Fruit fly (Drosophila melanogaster): ENCODE data around the gene CG14903.

Gene CG14903

dm6 chr3R:16533749-16534304 lies 39.7 kb downstream of the CG14903 start:
- TF ChIP-seq Dif (GFP tag; optimal IDR thresholded peaks at IDR 0.05; ENCODE audit: partially characterized antibody) (no peak), dmrt93B (GFP tag; optimal IDR thresholded peaks at IDR 0.05) (no peak), ey (GFP tag; optimal IDR thresholded peaks at IDR 0.05) (no peak), Mio (GFP tag; optimal IDR thresholded peaks at IDR 0.05) (no peak), lola (GFP tag; optimal IDR thresholded peaks at IDR 0.05) (no peak), tai (GFP tag; optimal IDR thresholded peaks at IDR 0.05) (no peak), brk (GFP tag; optimal IDR thresholded peaks at IDR 0.05) (no peak), pan (optimal IDR thresholded peaks at IDR 0.05) (no peak), jim (GFP tag; optimal IDR thresholded peaks at IDR 0.05) (no peak), dsf (GFP tag; optimal IDR thresholded peaks at IDR 0.05; ENCODE audit: borderline replicate concordance) (no peak), HLH106 (tag; optimal IDR thresholded peaks at IDR 0.05) (no peak), sv (GFP tag; optimal IDR thresholded peaks at IDR 0.05) (no peak), Vsx2 (GFP tag; optimal IDR thresholded peaks at IDR 0.05; ENCODE audit: partially characterized antibody) (no peak), dl (GFP tag; optimal IDR thresholded peaks at IDR 0.05; ENCODE audit: insufficient read depth in 1 of 2, partially characterized antibody in 2 of 2) (no peak), GATAd (GFP tag; optimal IDR thresholded peaks at IDR 0.05) (no peak), Abd-B (GFP tag; optimal IDR thresholded peaks at IDR 0.05) (no peak), CrebA (GFP tag; optimal IDR thresholded peaks at IDR 0.05; ENCODE audit: borderline replicate concordance) (no peak), Sp1 (GFP tag; optimal IDR thresholded peaks at IDR 0.05) (no peak)

dm6 chr3R:16530424-16530823 lies 43.1 kb downstream of the CG14903 start:
- TF ChIP-seq woc (GFP tag; optimal IDR thresholded peaks at IDR 0.05) = no peak
- no peak for TF ChIP-seq HLH106 (tag; optimal IDR thresholded peaks at IDR 0.05)
- TF ChIP-seq br (GFP tag; optimal IDR thresholded peaks at IDR 0.05) = no peak
- TF ChIP-seq CG9705 (GFP tag; optimal IDR thresholded peaks at IDR 0.05) = no peak
- TF ChIP-seq dmrt93B (GFP tag; optimal IDR thresholded peaks at IDR 0.05) = no peak
- no peak for TF ChIP-seq jim (GFP tag; optimal IDR thresholded peaks at IDR 0.05)
- no peak for TF ChIP-seq brk (GFP tag; optimal IDR thresholded peaks at IDR 0.05)
- no peak for TF ChIP-seq ey (GFP tag; optimal IDR thresholded peaks at IDR 0.05)
- no peak for TF ChIP-seq OdsH (GFP tag; optimal IDR thresholded peaks at IDR 0.05)
- TF ChIP-seq Myc (optimal IDR thresholded peaks at IDR 0.05) = no peak
- no peak for TF ChIP-seq psq (GFP tag; optimal IDR thresholded peaks at IDR 0.05)
- no peak for TF ChIP-seq foxo (GFP tag; optimal IDR thresholded peaks at IDR 0.05)
- no peak for TF ChIP-seq GATAd (GFP tag; optimal IDR thresholded peaks at IDR 0.05)
- no peak for TF ChIP-seq Dif (GFP tag; optimal IDR thresholded peaks at IDR 0.05; ENCODE audit: partially characterized antibody)
- TF ChIP-seq Hr78 (GFP tag; optimal IDR thresholded peaks at IDR 0.05) = no peak
- TF ChIP-seq CG32264 (GFP tag; optimal IDR thresholded peaks at IDR 0.05) = no peak
- TF ChIP-seq fru (GFP tag; optimal IDR thresholded peaks at IDR 0.05) = no peak
- TF ChIP-seq rgr (GFP tag; optimal IDR thresholded peaks at IDR 0.05) = no peak
- TF ChIP-seq h (GFP tag; optimal IDR thresholded peaks at IDR 0.05) = no peak
- TF ChIP-seq Dfd (GFP tag; optimal IDR thresholded peaks at IDR 0.05) = no peak

DNA sequence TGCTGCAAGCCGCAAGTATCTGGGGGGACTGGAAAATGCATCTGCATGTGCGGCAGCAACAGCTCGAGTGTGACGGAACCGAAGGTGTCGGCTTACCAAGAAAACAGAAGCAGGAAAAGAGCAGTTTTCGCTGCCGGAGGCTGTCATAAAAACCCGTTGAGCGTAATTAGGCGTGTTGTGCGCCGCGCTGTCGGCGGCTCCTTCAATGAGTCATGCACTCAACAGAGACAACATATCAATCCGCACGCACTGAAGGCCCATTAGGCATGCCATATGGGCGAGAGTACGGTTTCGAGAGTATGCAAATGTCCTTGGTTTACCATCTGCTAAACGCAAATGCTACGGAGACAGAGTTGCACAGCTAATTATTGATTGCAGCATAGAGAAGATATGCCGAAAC lies 45.1 kb downstream of the CG14903 start:
- TF ChIP-seq h (GFP tag; optimal IDR thresholded peaks at IDR 0.05) (no peak), sage (GFP tag; optimal IDR thresholded peaks at IDR 0.05) (no peak), rgr (GFP tag; optimal IDR thresholded peaks at IDR 0.05) (no peak), CG9705 (GFP tag; optimal IDR thresholded peaks at IDR 0.05) (no peak), Dfd (GFP tag; optimal IDR thresholded peaks at IDR 0.05) (no peak), Jra (GFP tag; optimal IDR thresholded peaks at IDR 0.05) (no peak), pan (optimal IDR thresholded peaks at IDR 0.05) (no peak), GATAd (GFP tag; optimal IDR thresholded peaks at IDR 0.05) (no peak), brk (GFP tag; optimal IDR thresholded peaks at IDR 0.05) (no peak)

DNA sequence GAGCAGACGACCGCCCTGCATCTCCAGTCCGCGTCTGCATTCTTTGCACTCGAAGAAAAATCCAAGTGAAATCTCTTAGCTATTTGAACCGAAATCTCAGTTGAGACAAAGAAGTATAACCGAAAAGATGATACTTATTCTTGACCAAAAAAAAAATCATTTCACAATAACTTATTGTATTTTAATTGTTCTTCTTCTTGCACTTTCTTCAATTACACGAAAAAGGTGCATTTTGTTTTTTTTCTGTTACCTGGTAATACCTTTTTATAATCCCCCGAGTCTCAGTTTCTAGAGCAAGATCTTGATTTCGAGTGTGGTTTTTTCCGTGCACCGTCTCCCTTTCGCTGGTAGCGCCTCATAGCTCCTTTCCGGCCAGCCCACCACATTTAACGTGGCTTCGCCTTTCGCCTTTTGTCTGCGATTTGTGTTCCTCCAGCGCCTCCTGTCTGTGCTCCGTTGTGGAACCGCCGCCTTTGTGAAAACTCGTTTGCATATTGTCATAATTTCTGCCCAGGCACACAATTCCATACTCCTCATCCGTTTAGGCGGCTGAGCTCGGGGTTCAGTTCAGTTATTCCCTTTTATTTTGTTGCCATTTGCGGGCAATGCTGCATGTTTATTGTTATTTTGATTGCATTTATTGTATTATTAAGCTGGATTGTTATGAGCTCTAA lies 46.7 kb downstream of the CG14903 start:
- TF ChIP-seq GATAd (GFP tag; optimal IDR thresholded peaks at IDR 0.05) = no peak
- no peak for TF ChIP-seq Rel (GFP tag; optimal IDR thresholded peaks at IDR 0.05)
- no peak for TF ChIP-seq Rel (tag; optimal IDR thresholded peaks at IDR 0.05)
- no peak for TF ChIP-seq Vsx2 (GFP tag; optimal IDR thresholded peaks at IDR 0.05; ENCODE audit: partially characterized antibody)
- peak; percentile 22 for TF ChIP-seq psq (GFP tag; optimal IDR thresholded peaks at IDR 0.05)
- no peak for TF ChIP-seq lola (GFP tag; optimal IDR thresholded peaks at IDR 0.05)
- TF ChIP-seq Abd-B (GFP tag; optimal IDR thresholded peaks at IDR 0.05) = no peak
- TF ChIP-seq Dfd (GFP tag; optimal IDR thresholded peaks at IDR 0.05) = no peak
- TF ChIP-seq sv (GFP tag; optimal IDR thresholded peaks at IDR 0.05) = no peak
- peak; percentile 23 for TF ChIP-seq rgr (GFP tag; optimal IDR thresholded peaks at IDR 0.05)
- peak; percentile 10 for TF ChIP-seq br (GFP tag; optimal IDR thresholded peaks at IDR 0.05)
- TF ChIP-seq CG32264 (GFP tag; optimal IDR thresholded peaks at IDR 0.05) = no peak
- TF ChIP-seq usp (GFP tag; optimal IDR thresholded peaks at IDR 0.05) = no peak
- peak in 1 of 2 experiments; percentile 18 for TF ChIP-seq foxo (GFP tag; optimal IDR thresholded peaks at IDR 0.05)
- no peak for TF ChIP-seq woc (GFP tag; optimal IDR thresholded peaks at IDR 0.05)
- no peak for TF ChIP-seq jim (GFP tag; optimal IDR thresholded peaks at IDR 0.05)
- TF ChIP-seq dmrt93B (GFP tag; optimal IDR thresholded peaks at IDR 0.05) = no peak
- no peak for TF ChIP-seq Hr83 (GFP tag; optimal IDR thresholded peaks at IDR 0.05; ENCODE audit: poor library complexity, severe bottlenecking)
- no peak for TF ChIP-seq Hr78 (GFP tag; optimal IDR thresholded peaks at IDR 0.05)
- TF ChIP-seq pan (optimal IDR thresholded peaks at IDR 0.05) = no peak
- TF ChIP-seq ey (GFP tag; optimal IDR thresholded peaks at IDR 0.05) = peak; percentile 50
- no peak for TF ChIP-seq CrebA (GFP tag; optimal IDR thresholded peaks at IDR 0.05; ENCODE audit: borderline replicate concordance)
- TF ChIP-seq Dif (GFP tag; optimal IDR thresholded peaks at IDR 0.05; ENCODE audit: partially characterized antibody) = no peak
- no peak for TF ChIP-seq dl (GFP tag; optimal IDR thresholded peaks at IDR 0.05; ENCODE audit: insufficient read depth in 1 of 2, partially characterized antibody in 2 of 2)
- TF ChIP-seq Hnf4 (GFP tag; optimal IDR thresholded peaks at IDR 0.05) = no peak
- TF ChIP-seq OdsH (GFP tag; optimal IDR thresholded peaks at IDR 0.05) = peak; percentile 20
- peak; percentile 40 for TF ChIP-seq fru (GFP tag; optimal IDR thresholded peaks at IDR 0.05)
- TF ChIP-seq dsf (GFP tag; optimal IDR thresholded peaks at IDR 0.05; ENCODE audit: borderline replicate concordance) = no peak
- peak; percentile 56 for TF ChIP-seq h (GFP tag; optimal IDR thresholded peaks at IDR 0.05)
- no peak for TF ChIP-seq CG9705 (GFP tag; optimal IDR thresholded peaks at IDR 0.05)

All from whole organism, wandering third instar larva.